Worm (Caenorhabditis elegans): ENCODE data around the gene nlp-17.

The nlp-17 gene

ce11 chrIV:13512112-13512569, 6.6 kb upstream of the nlp-17 start, which contains the start of gene puf-3:
Gene puf-3 (minus strand): TSS chrIV:13512162.
- peak; percentile 63 for TF ChIP-seq him-1 (tag; optimal IDR thresholded peaks at IDR 0.05)
- TF ChIP-seq tlf-1 (GFP tag; optimal IDR thresholded peaks at IDR 0.05): peak; percentile 89
- TF ChIP-seq efl-1 (GFP tag; optimal IDR thresholded peaks at IDR 0.05): peak; percentile 97
- no peak for TF ChIP-seq unc-62 (GFP tag; optimal IDR thresholded peaks at IDR 0.05)
- TF ChIP-seq D2030.7 (GFP tag; IDR thresholded peaks at IDR 0.05): peak; percentile 94
- peak; percentile 63 for TF ChIP-seq mcd-1 (GFP tag; IDR thresholded peaks at IDR 0.05)
- no peak for TF ChIP-seq egrh-3 (GFP tag; IDR thresholded peaks at IDR 0.05)
- peak; percentile 97 for TF ChIP-seq ceh-91 (GFP tag; IDR thresholded peaks at IDR 0.05)
- TF ChIP-seq Y95B8A.8 (GFP tag; IDR thresholded peaks at IDR 0.05): peak; percentile 88
- peak; percentile 98 for TF ChIP-seq xnd-1 (tag; optimal IDR thresholded peaks at IDR 0.05)
- peak; percentile 69 for TF ChIP-seq rcor-1 (GFP tag; IDR thresholded peaks at IDR 0.05)
- no peak for TF ChIP-seq nhr-27 (tag; optimal IDR thresholded peaks at IDR 0.05)
- TF ChIP-seq T26A5.8 (tag; optimal IDR thresholded peaks at IDR 0.05): no peak
- peak; percentile 25 for TF ChIP-seq unc-130 (GFP tag; optimal IDR thresholded peaks at IDR 0.05)
- peak; percentile 85; the same call in 1 of the 2 replicates for TF ChIP-seq madf-3 (GFP tag; IDR thresholded peaks at IDR 0.05)
- TF ChIP-seq tbp1 (GFP tag; optimal IDR thresholded peaks at IDR 0.05): peak; percentile 70
- TF ChIP-seq ekl-4 (GFP tag; IDR thresholded peaks at IDR 0.05): peak; percentile 86
- TF ChIP-seq tbx-9 (tag; optimal IDR thresholded peaks at IDR 0.05; ENCODE audit: borderline replicate concordance): no peak
- peak; percentile 83 for TF ChIP-seq lin-54 (GFP tag; optimal IDR thresholded peaks at IDR 0.05)
- TF ChIP-seq ceh-100 (GFP tag; IDR thresholded peaks at IDR 0.05): peak; percentile 30; the same call in 1 of the 2 replicates
- peak; percentile 98 for TF ChIP-seq lsl-1 (GFP tag; optimal IDR thresholded peaks at IDR 0.05)
- peak; percentile 18; the same call in 1 of the 2 replicates for TF ChIP-seq lir-1 (GFP tag; conservative IDR thresholded peaks at IDR 0.05)
- peak; percentile 85 for TF ChIP-seq hsf-1 (GFP tag; IDR thresholded peaks at IDR 0.05)
- peak; percentile 61 for TF ChIP-seq pbrm-1 (GFP tag; IDR thresholded peaks at IDR 0.05)
- peak; percentile 76 for TF ChIP-seq snpc-4 (GFP tag; optimal IDR thresholded peaks at IDR 0.05)
- TF ChIP-seq snpc-4 (tag; optimal IDR thresholded peaks at IDR 0.05): peak in 3 of 4 experiments; percentile 55 to 92 (median 82)
- TF ChIP-seq ztf-6 (GFP tag; IDR thresholded peaks at IDR 0.05): no peak
- TF ChIP-seq Y79H2A.3 (GFP tag; conservative IDR thresholded peaks at IDR 0.05): 0 out of 2 replicates have a peak, but pooled peaks have one; percentile 54
- TF ChIP-seq madf-8 (GFP tag; conservative IDR thresholded peaks at IDR 0.05): peak; percentile 97
- peak; percentile 95 for TF ChIP-seq attf-6 (GFP tag; IDR thresholded peaks at IDR 0.05)
- TF ChIP-seq dpl-1 (GFP tag; optimal IDR thresholded peaks at IDR 0.05): peak; percentile 93
- peak; percentile 76 for TF ChIP-seq B0336.3 (GFP tag; IDR thresholded peaks at IDR 0.05)
- TF ChIP-seq Y67H2A.10 (GFP tag; conservative IDR thresholded peaks at IDR 0.05): peak; percentile 55; the same call in 1 of the 2 replicates
- peak; percentile 98 for TF ChIP-seq F33H1.4 (GFP tag; IDR thresholded peaks at IDR 0.05)
- peak; percentile 74 for TF ChIP-seq snpc-3.4 (tag; optimal IDR thresholded peaks at IDR 0.05)
- TF ChIP-seq ztf-22 (GFP tag; optimal IDR thresholded peaks at IDR 0.05): no peak
- no peak for TF ChIP-seq somi-1 (GFP tag; optimal IDR thresholded peaks at IDR 0.05)
- no peak for TF ChIP-seq C17E4.6 (GFP tag; IDR thresholded peaks at IDR 0.05)
- peak; percentile 75 for TF ChIP-seq snpc-1.1 (tag; optimal IDR thresholded peaks at IDR 0.05; ENCODE audit: insufficient read depth)
- peak; percentile 77 for TF ChIP-seq F49E8.2 (tag; optimal IDR thresholded peaks at IDR 0.05; ENCODE audit: insufficient read depth)
- peak; percentile 82 for TF ChIP-seq dox-1 (GFP tag; IDR thresholded peaks at IDR 0.05)
- peak; percentile 24 for TF ChIP-seq hrde-1 (tag; optimal IDR thresholded peaks at IDR 0.05; ENCODE audit: borderline replicate concordance)
- no peak for TF ChIP-seq K11D2.4 (GFP tag; IDR thresholded peaks at IDR 0.05)
- no peak for TF ChIP-seq dpff-1 (tag; optimal IDR thresholded peaks at IDR 0.05)
- TF ChIP-seq snpc-1.3 (tag; optimal IDR thresholded peaks at IDR 0.05; ENCODE audit: insufficient read depth): peak; percentile 65
- no peak for TF ChIP-seq ccch-3 (GFP tag; optimal IDR thresholded peaks at IDR 0.05)
- TF ChIP-seq B0019.2 (GFP tag; conservative IDR thresholded peaks at IDR 0.05): peak; percentile 81

All from whole organism, young adult.